Fruit fly (Drosophila melanogaster) whole organism, embryonic: ENCODE data around the gene CG32313.
A peak's percentile ranks its signal among the peaks of the same experiment; 100 is the strongest.

Experiments used
- Abd-B ChIP-seq: fragments of 200-800 bp; sonication (Bioruptor generic); optimal IDR thresholded peaks from 2 replicates; lab custom pipeline; 2018; ENCODE audit warnings: missing biosample characterization, mild to moderate bottlenecking, missing genetic modification characterization, moderate library complexity
- CG12659 ChIP-seq: fragments of 200-800 bp; sonication (Bioruptor generic); optimal IDR thresholded peaks from 3 replicates; lab custom pipeline; 2017; ENCODE audit warnings: mild to moderate bottlenecking, missing biosample characterization, missing genetic modification reagents, missing genetic modification characterization
- CG12769 ChIP-seq: fragments of 200-800 bp; sonication (Bioruptor generic); optimal IDR thresholded peaks from 2 replicates; lab custom pipeline; 2019; ENCODE audit warnings: missing biosample characterization, mild to moderate bottlenecking, missing genetic modification characterization, moderate library complexity
- CG15073 ChIP-seq: fragments of 200-800 bp; sonication (Bioruptor generic); optimal IDR thresholded peaks from 2 replicates; lab custom pipeline; 2016; ENCODE audit warnings: missing biosample characterization, missing genetic modification characterization
- CG18764 ChIP-seq: fragments of 200-800 bp; sonication (Bioruptor generic); optimal IDR thresholded peaks from 3 replicates; lab custom pipeline; 2016; ENCODE audit warnings: missing biosample characterization, missing genetic modification characterization
- CG2199 ChIP-seq: fragments of 200-800 bp; sonication (Bioruptor generic); IDR thresholded peaks from 3 replicates; pipeline ENCODE4 v1.3.6; 2022; ENCODE audit warnings: missing biosample characterization, missing genetic modification characterization
- CG33213 ChIP-seq: fragments of 200-800 bp; sonication (Bioruptor generic); optimal IDR thresholded peaks from 3 replicates; lab custom pipeline; 2016; ENCODE audit warnings: missing biosample characterization, missing genetic modification characterization
- CG4404 ChIP-seq: fragments of 200-800 bp; sonication (Bioruptor generic); IDR thresholded peaks from 2 replicates; pipeline ENCODE4 v1.3.6; 2022; ENCODE audit warnings: missing biosample characterization, missing genetic modification characterization
- CG4617 ChIP-seq: fragments of 200-800 bp; sonication (Bioruptor generic); optimal IDR thresholded peaks from 3 replicates; lab custom pipeline; 2016; ENCODE audit warnings: missing biosample characterization, missing genetic modification characterization, borderline replicate concordance
- CG5245 ChIP-seq: fragments of 200-800 bp; sonication (Bioruptor generic); optimal IDR thresholded peaks from 3 replicates; lab custom pipeline; 2016; ENCODE audit warnings: missing biosample characterization, missing genetic modification characterization
- CG8290 ChIP-seq, 3 experiments: fragments of 200-800 bp; sonication (Bioruptor generic); optimal IDR thresholded peaks; 2 replicates each; lab custom pipeline; 2016 to 2019; ENCODE audit warnings: missing biosample characterization in 3 of 3, missing genetic modification characterization in 3 of 3, mild to moderate bottlenecking in 2 of 3, moderate library complexity in 1 of 3
- CG8924 ChIP-seq: fragments of 200-800 bp; optimal IDR thresholded peaks from 3 replicates; lab custom pipeline; 2019; ENCODE audit warnings: missing biosample characterization, mild to moderate bottlenecking, missing genetic modification characterization, moderate library complexity
- CG9215 ChIP-seq: fragments of 200-800 bp; sonication (Bioruptor generic); IDR thresholded peaks from 2 replicates; pipeline ENCODE4 v1.3.6; 2022; ENCODE audit warnings: missing biosample characterization, missing genetic modification characterization
- Dp ChIP-seq: fragments of 200-800 bp; sonication (Bioruptor generic); optimal IDR thresholded peaks from 2 replicates; lab custom pipeline; 2018; ENCODE audit warnings: missing biosample characterization, mild to moderate bottlenecking, missing genetic modification characterization, moderate library complexity
- Elba2 ChIP-seq: fragments of 200-800 bp; sonication (Bioruptor generic); optimal IDR thresholded peaks from 3 replicates; lab custom pipeline; 2016; ENCODE audit warnings: missing biosample characterization, missing genetic modification characterization
- Gsc ChIP-seq: fragments of 200-800 bp; sonication (Bioruptor generic); IDR thresholded peaks from 2 replicates; pipeline ENCODE4 v1.3.6; 2022; ENCODE audit warnings: missing biosample characterization, missing genetic modification characterization
- Lhr ChIP-seq: fragments of 200-800 bp; sonication (Bioruptor generic); optimal IDR thresholded peaks from 3 replicates; lab custom pipeline; 2017; ENCODE audit warnings: mild to moderate bottlenecking, missing biosample characterization, missing genetic modification reagents, missing genetic modification characterization
- MESR4 ChIP-seq: fragments of 200-800 bp; sonication (Bioruptor generic); optimal IDR thresholded peaks from 2 replicates; lab custom pipeline; 2018; ENCODE audit warnings: missing biosample characterization, mild to moderate bottlenecking, missing genetic modification characterization, moderate library complexity
- Meics ChIP-seq: fragments of 200-800 bp; sonication (Bioruptor generic); optimal IDR thresholded peaks from 2 replicates; lab custom pipeline; 2017; ENCODE audit warnings: missing biosample characterization, mild to moderate bottlenecking, missing genetic modification characterization
- Neu2 ChIP-seq: fragments of 200-800 bp; sonication (Bioruptor generic); optimal IDR thresholded peaks from 3 replicates; lab custom pipeline; 2016; ENCODE audit warnings: missing biosample characterization, missing genetic modification characterization, borderline replicate concordance
- Oaz ChIP-seq: fragments of 200-800 bp; sonication (Bioruptor generic); IDR thresholded peaks from 2 replicates; pipeline ENCODE4 v1.3.6; 2022; ENCODE audit warnings: missing biosample characterization, missing genetic modification characterization
- Optix ChIP-seq: fragments of 200-800 bp; sonication (Bioruptor generic); IDR thresholded peaks from 3 replicates; pipeline ENCODE4 v1.3.6; 2022; ENCODE audit warnings: missing biosample characterization, missing genetic modification characterization
- Pdp1 ChIP-seq, 2 experiments: fragments of 200-800 bp; sonication (Bioruptor generic); optimal IDR thresholded peaks; 3 replicates each; lab custom pipeline; 2016; ENCODE audit warnings: missing biosample characterization in 2 of 2, missing genetic modification characterization in 2 of 2, mild to moderate bottlenecking in 1 of 2, moderate library complexity in 1 of 2
- Ptx1 ChIP-seq: fragments of 200-800 bp; sonication (Bioruptor generic); IDR thresholded peaks from 2 replicates; pipeline ENCODE4 v1.3.6; 2022; ENCODE audit warnings: missing biosample characterization, missing genetic modification characterization
- Side ChIP-seq: fragments of 200-800 bp; sonication (Bioruptor generic); optimal IDR thresholded peaks from 2 replicates; lab custom pipeline; 2016; ENCODE audit warnings: missing biosample characterization, missing genetic modification characterization
- bbx ChIP-seq: fragments of 200-800 bp; sonication (Bioruptor generic); IDR thresholded peaks from 2 replicates; pipeline ENCODE4 v1.3.6; 2022; ENCODE audit warnings: missing biosample characterization, missing genetic modification characterization; ENCODE audit not compliant: partially characterized antibody
- bigmax ChIP-seq: fragments of 200-800 bp; sonication (Bioruptor generic); optimal IDR thresholded peaks from 2 replicates; lab custom pipeline; 2018; ENCODE audit warnings: missing biosample characterization, mild to moderate bottlenecking, missing genetic modification characterization
- cato ChIP-seq: fragments of 200-800 bp; sonication (Bioruptor generic); optimal IDR thresholded peaks from 2 replicates; lab custom pipeline; 2016; ENCODE audit warnings: missing biosample characterization, missing genetic modification characterization, borderline replicate concordance
- cg ChIP-seq: fragments of 200-800 bp; sonication (Bioruptor generic); optimal IDR thresholded peaks from 3 replicates; lab custom pipeline; 2019; ENCODE audit warnings: missing biosample characterization, mild to moderate bottlenecking, missing genetic modification characterization, moderate library complexity
- corto ChIP-seq: fragments of 200-800 bp; sonication (Bioruptor generic); optimal IDR thresholded peaks from 2 replicates; lab custom pipeline; 2016; ENCODE audit warnings: missing biosample characterization, mild to moderate bottlenecking, missing genetic modification characterization, moderate library complexity
- danr ChIP-seq: fragments of 200-800 bp; sonication (Bioruptor generic); IDR thresholded peaks from 2 replicates; pipeline ENCODE4 v1.3.6; 2022; ENCODE audit warnings: missing biosample characterization, missing genetic modification characterization
- emc ChIP-seq: fragments of 200-800 bp; sonication (Bioruptor generic); optimal IDR thresholded peaks from 2 replicates; lab custom pipeline; 2016; ENCODE audit warnings: missing biosample characterization, missing genetic modification characterization
- eyg ChIP-seq: fragments of 200-800 bp; sonication (Bioruptor generic); optimal IDR thresholded peaks from 3 replicates; lab custom pipeline; 2016; ENCODE audit warnings: missing biosample characterization, missing genetic modification characterization
- fu2 ChIP-seq: fragments of 200-800 bp; sonication (Bioruptor generic); optimal IDR thresholded peaks from 2 replicates; lab custom pipeline; 2016; ENCODE audit warnings: missing biosample characterization, missing genetic modification characterization
- ham ChIP-seq: fragments of 200-800 bp; sonication (Bioruptor generic); IDR thresholded peaks from 2 replicates; pipeline ENCODE4 v1.3.6; 2022; ENCODE audit warnings: missing biosample characterization, missing genetic modification characterization
- jigr1 ChIP-seq: fragments of 200-800 bp; sonication (Bioruptor generic); IDR thresholded peaks from 3 replicates; pipeline ENCODE4 v1.3.6; 2022; ENCODE audit warnings: missing biosample characterization, missing genetic modification characterization
- lmd ChIP-seq: fragments of 200-800 bp; sonication (Bioruptor generic); IDR thresholded peaks from 2 replicates; pipeline ENCODE4 v1.3.6; 2022; ENCODE audit warnings: missing biosample characterization, missing genetic modification characterization
- lola ChIP-seq, 3 experiments: fragments of >200 bp in 2 of 3; fragments of 200-800 bp in 1 of 3; sonication (Bioruptor generic) in 1 of 3; optimal IDR thresholded peaks; 2 replicates each; lab custom pipeline; 2017 to 2019; ENCODE audit warnings: missing biosample characterization in 3 of 3, missing genetic modification characterization in 3 of 3, mild to moderate bottlenecking in 1 of 3, moderate library complexity in 1 of 3
- maf-S ChIP-seq: fragments of 200-800 bp; sonication (Bioruptor generic); optimal IDR thresholded peaks from 2 replicates; lab custom pipeline; 2016; ENCODE audit warnings: missing biosample characterization, missing genetic modification characterization
- pita ChIP-seq: fragments of 200-800 bp; sonication (Bioruptor generic); optimal IDR thresholded peaks from 2 replicates; lab custom pipeline; 2017; ENCODE audit warnings: missing biosample characterization, mild to moderate bottlenecking, missing genetic modification characterization
- prd ChIP-seq, 3 experiments: fragments of >200 bp in 2 of 3; fragments of 200-800 bp in 1 of 3; sonication (Bioruptor generic) in 1 of 3; optimal IDR thresholded peaks in 2 of 3; IDR thresholded peaks in 1 of 3; 2 replicates in 2 of 3; 3 replicates in 1 of 3; pipeline versions ENCODE4 v1.3.6 to Lab custom; 2017 to 2022; ENCODE audit warnings: missing biosample characterization in 1 of 3, missing genetic modification characterization in 1 of 3
- ranshi ChIP-seq: fragments of 200-800 bp; sonication (Bioruptor generic); IDR thresholded peaks from 2 replicates; pipeline ENCODE4 v1.3.6; 2022; ENCODE audit warnings: missing biosample characterization, missing genetic modification characterization
- scrt ChIP-seq: fragments of 200-800 bp; sonication (Bioruptor generic); optimal IDR thresholded peaks from 2 replicates; lab custom pipeline; 2018; ENCODE audit warnings: missing biosample characterization, mild to moderate bottlenecking, missing genetic modification characterization, moderate library complexity
- shn ChIP-seq: fragments of 200-800 bp; sonication (Bioruptor generic); optimal IDR thresholded peaks from 3 replicates; lab custom pipeline; 2016; ENCODE audit warnings: missing biosample characterization, missing genetic modification characterization
- toy ChIP-seq: fragments of 200-800 bp; sonication (Bioruptor generic); IDR thresholded peaks from 2 replicates; pipeline ENCODE4 v1.3.6; 2022; ENCODE audit warnings: missing biosample characterization, missing genetic modification characterization
- unpg ChIP-seq: fragments of 200-800 bp; sonication (Bioruptor generic); optimal IDR thresholded peaks from 3 replicates; lab custom pipeline; 2018; ENCODE audit warnings: missing biosample characterization, mild to moderate bottlenecking, missing genetic modification characterization, moderate library complexity
- zf30C ChIP-seq: fragments of 200-800 bp; sonication (Bioruptor generic); optimal IDR thresholded peaks from 3 replicates; lab custom pipeline; 2018; ENCODE audit warnings: missing biosample characterization, mild to moderate bottlenecking, missing genetic modification characterization

The CG32313 gene

DNA sequence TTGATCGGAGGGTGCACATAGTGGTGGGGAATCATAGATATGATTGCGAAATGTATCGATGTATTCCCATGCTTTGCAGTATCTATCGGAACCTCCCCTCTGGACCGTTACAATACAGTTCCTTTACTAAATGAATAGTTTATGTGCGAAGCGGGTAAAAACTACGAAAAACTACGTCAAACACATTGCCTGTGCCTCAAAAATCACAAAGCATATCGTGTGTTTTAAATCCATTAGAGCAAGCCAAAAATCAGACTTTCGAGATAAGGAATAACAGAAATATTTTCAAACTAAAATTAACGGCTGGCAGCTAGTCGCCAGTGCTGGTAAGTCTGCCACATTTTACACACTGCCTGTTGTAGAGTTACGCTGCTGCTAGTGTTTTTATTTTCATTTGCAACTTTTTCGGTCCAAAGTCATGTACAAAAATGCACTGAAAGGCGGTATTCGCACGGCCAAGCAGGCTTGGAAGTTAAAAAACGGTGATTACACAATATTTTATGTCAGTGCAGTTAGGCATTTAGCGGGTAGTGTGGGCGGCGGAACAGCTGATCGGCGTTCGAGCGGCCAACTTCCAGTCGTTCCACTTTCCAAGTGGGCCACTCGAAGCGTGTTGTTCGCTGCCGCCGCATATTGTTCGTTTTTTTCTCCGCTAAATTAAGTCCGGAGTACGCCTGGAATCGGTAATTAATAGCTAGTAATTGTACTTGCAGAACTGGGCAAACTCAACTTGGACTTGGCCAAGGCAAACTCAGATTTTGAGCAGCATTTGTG is 28.1 kb downstream of the CG32313 start (continued):
- TF ChIP-seq Elba2 (GFP tag; lab: Kevin White, UChicago) (no peak), cg (no peak), Neu2 (no peak), Meics (GFP tag; lab: Kevin White, UChicago) (no peak), Pdp1 (GFP tag; optimal IDR thresholded peaks at IDR 0.05; lab: Kevin White, UChicago) (peak; percentile 69 to 88), Gsc (GFP tag; lab: Robert Waterston, UW) (no peak), CG4617 (peak; percentile 52), danr (GFP tag; lab: Robert Waterston, UW) (peak; percentile 19; the same call in 1 of the 2 replicates), cato (GFP tag; lab: Kevin White, UChicago) (peak; percentile 12), emc (GFP tag; lab: Kevin White, UChicago) (peak; percentile 58), Side (GFP tag; lab: Kevin White, UChicago) (peak; percentile 48), scrt (no peak), unpg (no peak), Dp (GFP tag; lab: Kevin White, UChicago) (peak; percentile 51), Oaz (GFP tag; lab: Robert Waterston, UW) (no peak), Lhr (peak; percentile 36), CG2199 (GFP tag; lab: Robert Waterston, UW) (0 out of 3 replicates have a peak, but pooled peaks have one; percentile 11), ham (no peak), CG8290 (GFP tag; optimal IDR thresholded peaks at IDR 0.05; lab: Kevin White, UChicago) (no peak), CG8290 (tag; optimal IDR thresholded peaks at IDR 0.05; lab: Kevin White, UChicago) (no peak), CG4404 (GFP tag; lab: Robert Waterston, UW) (no peak), MESR4 (GFP tag; lab: Kevin White, UChicago) (peak; percentile 92), bigmax (GFP tag; lab: Kevin White, UChicago) (no peak), CG12659 (GFP tag; lab: Kevin White, UChicago) (peak; percentile 54), eyg (GFP tag; lab: Kevin White, UChicago) (no peak), corto (GFP tag; lab: Kevin White, UChicago) (peak; percentile 42), shn (GFP tag; lab: Kevin White, UChicago) (peak; percentile 54), prd (optimal IDR thresholded peaks at IDR 0.05; lab: Kevin White, UChicago) (no peak), prd (GFP tag; IDR thresholded peaks at IDR 0.05; lab: Robert Waterston, UW) (peak; percentile 64; the same call in 2 of the 3 replicates), lola (GFP tag; optimal IDR thresholded peaks at IDR 0.05; lab: Kevin White, UChicago) (peak in 1 of 3 experiments; percentile 13), Optix (GFP tag; lab: Robert Waterston, UW) (peak; percentile 69; the same call in 2 of the 3 replicates), bbx (GFP tag; lab: Robert Waterston, UW) (peak; percentile 85), fu2 (GFP tag; lab: Kevin White, UChicago) (peak; percentile 70), CG15073 (GFP tag; lab: Kevin White, UChicago) (no peak), lmd (GFP tag; lab: Robert Waterston, UW) (peak; percentile 40; the same call in 1 of the 2 replicates), zf30C (GFP tag; lab: Kevin White, UChicago) (no peak), CG9215 (GFP tag; lab: Robert Waterston, UW) (peak; percentile 25; the same call in 1 of the 2 replicates), CG33213 (GFP tag; lab: Kevin White, UChicago) (peak; percentile 60), CG8924 (no peak), Ptx1 (GFP tag; lab: Robert Waterston, UW) (no peak), maf-S (peak; percentile 55), toy (GFP tag; lab: Robert Waterston, UW) (no peak), CG12769 (tag; lab: Kevin White, UChicago) (no peak), jigr1 (GFP tag; lab: Robert Waterston, UW) (no peak), CG5245 (GFP tag; lab: Kevin White, UChicago) (peak; percentile 11), pita (GFP tag; lab: Kevin White, UChicago) (no peak), ranshi (GFP tag; lab: Robert Waterston, UW) (peak; percentile 62), CG18764 (GFP tag; lab: Kevin White, UChicago) (no peak), Abd-B (GFP tag; lab: Kevin White, UChicago) (peak; percentile 48)
